Fruit fly (Drosophila melanogaster) whole organism, embryonic: ENCODE measurements around the gene Nup43.

Source experiments
- Ada2b ChIP-seq: fragments of 200-800 bp; sonication (Bioruptor generic); IDR thresholded peaks from 2 replicates; pipeline ENCODE4 v1.3.6; 2022; ENCODE audit warnings: missing biosample characterization, missing genetic modification characterization
- CG10274 ChIP-seq: fragments of 200-800 bp; sonication (Bioruptor generic); optimal IDR thresholded peaks from 3 replicates; lab custom pipeline; 2017; ENCODE audit warnings: missing biosample characterization, mild to moderate bottlenecking, missing genetic modification characterization
- CG10462 ChIP-seq: fragments of 200-800 bp; sonication (Bioruptor generic); optimal IDR thresholded peaks from 2 replicates; lab custom pipeline; 2016; ENCODE audit warnings: missing biosample characterization, missing genetic modification characterization
- CG12299 ChIP-seq: fragments of 200-800 bp; sonication (Bioruptor generic); optimal IDR thresholded peaks from 2 replicates; lab custom pipeline; 2018; ENCODE audit warnings: missing biosample characterization, mild to moderate bottlenecking, missing genetic modification characterization
- CG12659 ChIP-seq: fragments of 200-800 bp; sonication (Bioruptor generic); optimal IDR thresholded peaks from 3 replicates; lab custom pipeline; 2017; ENCODE audit warnings: mild to moderate bottlenecking, missing biosample characterization, missing genetic modification reagents, missing genetic modification characterization
- CG12769 ChIP-seq: fragments of 200-800 bp; sonication (Bioruptor generic); optimal IDR thresholded peaks from 2 replicates; lab custom pipeline; 2019; ENCODE audit warnings: missing biosample characterization, mild to moderate bottlenecking, missing genetic modification characterization, moderate library complexity
- CG13287 ChIP-seq: fragments of 200-800 bp; sonication (Bioruptor generic); IDR thresholded peaks from 2 replicates; pipeline ENCODE4 v1.3.6; 2022; ENCODE audit warnings: missing biosample characterization, missing genetic modification characterization; ENCODE audit not compliant: partially characterized antibody
- CG15073 ChIP-seq: fragments of 200-800 bp; sonication (Bioruptor generic); optimal IDR thresholded peaks from 2 replicates; lab custom pipeline; 2016; ENCODE audit warnings: missing biosample characterization, missing genetic modification characterization
- CG16815 ChIP-seq: fragments of 200-800 bp; sonication (Bioruptor generic); optimal IDR thresholded peaks from 3 replicates; lab custom pipeline; 2017; ENCODE audit warnings: missing biosample characterization, mild to moderate bottlenecking, missing genetic modification characterization
- CG17385 ChIP-seq: fragments of 200-800 bp; sonication (Bioruptor generic); optimal IDR thresholded peaks from 3 replicates; lab custom pipeline; 2018; ENCODE audit warnings: missing biosample characterization, mild to moderate bottlenecking, missing genetic modification characterization
- CG2875 ChIP-seq: fragments of 200-800 bp; sonication (Bioruptor generic); optimal IDR thresholded peaks from 2 replicates; lab custom pipeline; 2017; ENCODE audit warnings: missing biosample characterization, mild to moderate bottlenecking, missing genetic modification characterization, missing genetic modification reagents
- CG34422 ChIP-seq: fragments of 200-800 bp; sonication (Bioruptor generic); IDR thresholded peaks from 3 replicates; pipeline ENCODE4 v1.3.6; 2022; ENCODE audit warnings: missing biosample characterization, missing genetic modification characterization
- CG4328 ChIP-seq: fragments of 200-800 bp; sonication (Bioruptor generic); optimal IDR thresholded peaks from 3 replicates; lab custom pipeline; 2017; ENCODE audit warnings: missing biosample characterization, missing genetic modification reagents, missing genetic modification characterization
- CG4360 ChIP-seq: fragments of 200-800 bp; sonication (Bioruptor generic); IDR thresholded peaks from 2 replicates; pipeline ENCODE4 v1.3.6; 2022; ENCODE audit warnings: missing biosample characterization, missing genetic modification characterization
- CG6254 ChIP-seq: fragments of 200-800 bp; sonication (Bioruptor generic); optimal IDR thresholded peaks from 3 replicates; lab custom pipeline; 2017; ENCODE audit warnings: mild to moderate bottlenecking, missing biosample characterization, missing genetic modification reagents, missing genetic modification characterization
- CG8089 ChIP-seq: fragments of 200-800 bp; sonication (Bioruptor generic); optimal IDR thresholded peaks from 3 replicates; lab custom pipeline; 2016; ENCODE audit warnings: missing biosample characterization, missing genetic modification characterization
- CG8388 ChIP-seq: fragments of 200-800 bp; sonication (Bioruptor generic); optimal IDR thresholded peaks from 2 replicates; lab custom pipeline; 2019; ENCODE audit warnings: missing biosample characterization, mild to moderate bottlenecking, missing genetic modification characterization, moderate library complexity
- CG9215 ChIP-seq: fragments of 200-800 bp; sonication (Bioruptor generic); IDR thresholded peaks from 2 replicates; pipeline ENCODE4 v1.3.6; 2022; ENCODE audit warnings: missing biosample characterization, missing genetic modification characterization
- CG9797 ChIP-seq: fragments of 200-800 bp; sonication (Bioruptor generic); optimal IDR thresholded peaks from 3 replicates; lab custom pipeline; 2018; ENCODE audit warnings: missing biosample characterization, mild to moderate bottlenecking, missing genetic modification characterization
- Camta ChIP-seq: fragments of 200-800 bp; sonication (Bioruptor generic); optimal IDR thresholded peaks from 2 replicates; lab custom pipeline; 2016; ENCODE audit warnings: missing biosample characterization, missing genetic modification characterization
- CkIIα-i1 ChIP-seq: fragments of 200-800 bp; sonication (Bioruptor generic); IDR thresholded peaks from 2 replicates; pipeline ENCODE4 v1.3.6; 2022; ENCODE audit warnings: missing biosample characterization, missing genetic modification characterization
- CrebB ChIP-seq: fragments of 200-800 bp; sonication (Bioruptor generic); optimal IDR thresholded peaks from 3 replicates; lab custom pipeline; 2018; ENCODE audit warnings: missing biosample characterization, mild to moderate bottlenecking, missing genetic modification characterization
- Eip74EF ChIP-seq, 2 experiments: fragments of 200-800 bp in 1 of 2; fragments of >200 bp in 1 of 2; sonication (Bioruptor generic) in 1 of 2; optimal IDR thresholded peaks; 2 replicates each; lab custom pipeline; 2017 to 2019; ENCODE audit warnings: missing biosample characterization in 2 of 2, missing genetic modification characterization in 2 of 2, mild to moderate bottlenecking in 1 of 2, moderate library complexity in 1 of 2
- Elba2 ChIP-seq: fragments of 200-800 bp; sonication (Bioruptor generic); optimal IDR thresholded peaks from 3 replicates; lab custom pipeline; 2016; ENCODE audit warnings: missing biosample characterization, missing genetic modification characterization
- HLH3B ChIP-seq: fragments of 200-800 bp; sonication (Bioruptor generic); IDR thresholded peaks from 2 replicates; pipeline ENCODE4 v1.3.6; 2022; ENCODE audit warnings: missing biosample characterization, missing genetic modification characterization
- Hsf ChIP-seq: fragments of 200-800 bp; sonication (Bioruptor generic); optimal IDR thresholded peaks from 3 replicates; lab custom pipeline; 2016; ENCODE audit warnings: missing biosample characterization, missing genetic modification characterization
- MTF-1 ChIP-seq: fragments of 200-800 bp; sonication (Bioruptor generic); optimal IDR thresholded peaks from 2 replicates; lab custom pipeline; 2018; ENCODE audit warnings: missing biosample characterization, mild to moderate bottlenecking, missing genetic modification characterization, borderline replicate concordance
- NC2α ChIP-seq: fragments of 200-800 bp; sonication (Bioruptor generic); optimal IDR thresholded peaks from 2 replicates; lab custom pipeline; 2016; ENCODE audit warnings: missing biosample characterization, missing genetic modification characterization
- Ptx1 ChIP-seq: fragments of 200-800 bp; sonication (Bioruptor generic); IDR thresholded peaks from 2 replicates; pipeline ENCODE4 v1.3.6; 2022; ENCODE audit warnings: missing biosample characterization, missing genetic modification characterization
- Stat92E ChIP-seq, 3 experiments: fragments of >200 bp in 2 of 3; fragments of 200-800 bp in 1 of 3; sonication (Bioruptor generic) in 1 of 3; optimal IDR thresholded peaks; 2 replicates each; lab custom pipeline; 2017 to 2019; ENCODE audit warnings: missing biosample characterization in 3 of 3, missing genetic modification characterization in 3 of 3, mild to moderate bottlenecking in 1 of 3, moderate library complexity in 1 of 3
- ab ChIP-seq: fragments of 200-800 bp; sonication (Bioruptor generic); optimal IDR thresholded peaks from 2 replicates; lab custom pipeline; 2016; ENCODE audit warnings: missing biosample characterization, missing genetic modification characterization
- az2 ChIP-seq: fragments of 200-800 bp; sonication (Bioruptor generic); optimal IDR thresholded peaks from 3 replicates; lab custom pipeline; 2016; ENCODE audit warnings: missing biosample characterization, missing genetic modification characterization
- bbx ChIP-seq: fragments of 200-800 bp; sonication (Bioruptor generic); IDR thresholded peaks from 2 replicates; pipeline ENCODE4 v1.3.6; 2022; ENCODE audit warnings: missing biosample characterization, missing genetic modification characterization; ENCODE audit not compliant: partially characterized antibody
- chn ChIP-seq: fragments of 200-800 bp; sonication (Bioruptor generic); optimal IDR thresholded peaks from 2 replicates; lab custom pipeline; 2016; ENCODE audit warnings: missing biosample characterization, missing genetic modification characterization
- croc ChIP-seq: fragments of 200-800 bp; sonication (Bioruptor generic); conservative IDR thresholded peaks from 3 replicates; pipeline ENCODE4 v1.3.6; 2022; ENCODE audit warnings: missing biosample characterization, missing genetic modification characterization
- fd64A ChIP-seq: fragments of 200-800 bp; sonication (Bioruptor generic); optimal IDR thresholded peaks from 3 replicates; lab custom pipeline; 2018; ENCODE audit warnings: missing biosample characterization, mild to moderate bottlenecking, missing genetic modification characterization
- fu2 ChIP-seq: fragments of 200-800 bp; sonication (Bioruptor generic); optimal IDR thresholded peaks from 2 replicates; lab custom pipeline; 2016; ENCODE audit warnings: missing biosample characterization, missing genetic modification characterization
- gt ChIP-seq: fragments of 200-800 bp; sonication (Bioruptor generic); IDR thresholded peaks from 2 replicates; pipeline ENCODE4 v1.3.6; 2022; ENCODE audit warnings: missing biosample characterization, missing genetic modification characterization
- kni ChIP-seq: fragments of 200-800 bp; sonication (Bioruptor generic); optimal IDR thresholded peaks from 3 replicates; lab custom pipeline; 2017; ENCODE audit warnings: mild to moderate bottlenecking, missing biosample characterization, missing genetic modification reagents, missing genetic modification characterization
- lola ChIP-seq, 3 experiments: fragments of >200 bp in 2 of 3; fragments of 200-800 bp in 1 of 3; sonication (Bioruptor generic) in 1 of 3; optimal IDR thresholded peaks; 2 replicates each; lab custom pipeline; 2017 to 2019; ENCODE audit warnings: missing biosample characterization in 3 of 3, missing genetic modification characterization in 3 of 3, mild to moderate bottlenecking in 1 of 3, moderate library complexity in 1 of 3
- peb ChIP-seq: fragments of 200-800 bp; sonication (Bioruptor generic); IDR thresholded peaks from 2 replicates; pipeline ENCODE4 v1.3.6; 2022; ENCODE audit warnings: missing biosample characterization, missing genetic modification characterization
- psq ChIP-seq: fragments of 200-800 bp; sonication (Bioruptor generic); optimal IDR thresholded peaks from 2 replicates; lab custom pipeline; 2017; ENCODE audit warnings: missing biosample characterization, missing genetic modification characterization
- schlank ChIP-seq: fragments of 200-800 bp; sonication (Bioruptor generic); optimal IDR thresholded peaks from 2 replicates; lab custom pipeline; 2018; ENCODE audit warnings: missing biosample characterization, mild to moderate bottlenecking, missing genetic modification characterization
- sd ChIP-seq: fragments of 200-800 bp; sonication (Bioruptor generic); optimal IDR thresholded peaks from 3 replicates; lab custom pipeline; 2018; ENCODE audit warnings: missing biosample characterization, mild to moderate bottlenecking, missing genetic modification characterization, moderate library complexity
- shn ChIP-seq: fragments of 200-800 bp; sonication (Bioruptor generic); optimal IDR thresholded peaks from 3 replicates; lab custom pipeline; 2016; ENCODE audit warnings: missing biosample characterization, missing genetic modification characterization
- trem ChIP-seq: fragments of 200-800 bp; optimal IDR thresholded peaks from 3 replicates; lab custom pipeline; 2019; ENCODE audit warnings: missing biosample characterization, mild to moderate bottlenecking, missing genetic modification characterization, moderate library complexity
- unc-4 ChIP-seq: fragments of 200-800 bp; sonication (Bioruptor generic); IDR thresholded peaks from 2 replicates; pipeline ENCODE4 v1.3.6; 2022; ENCODE audit warnings: missing biosample characterization, missing genetic modification characterization; ENCODE audit not compliant: partially characterized antibody
- wdn ChIP-seq: fragments of 200-800 bp; sonication (Bioruptor generic); IDR thresholded peaks from 2 replicates; pipeline ENCODE4 v1.3.6; 2022; ENCODE audit warnings: missing biosample characterization, missing genetic modification characterization

Nup43 gene

DNA sequence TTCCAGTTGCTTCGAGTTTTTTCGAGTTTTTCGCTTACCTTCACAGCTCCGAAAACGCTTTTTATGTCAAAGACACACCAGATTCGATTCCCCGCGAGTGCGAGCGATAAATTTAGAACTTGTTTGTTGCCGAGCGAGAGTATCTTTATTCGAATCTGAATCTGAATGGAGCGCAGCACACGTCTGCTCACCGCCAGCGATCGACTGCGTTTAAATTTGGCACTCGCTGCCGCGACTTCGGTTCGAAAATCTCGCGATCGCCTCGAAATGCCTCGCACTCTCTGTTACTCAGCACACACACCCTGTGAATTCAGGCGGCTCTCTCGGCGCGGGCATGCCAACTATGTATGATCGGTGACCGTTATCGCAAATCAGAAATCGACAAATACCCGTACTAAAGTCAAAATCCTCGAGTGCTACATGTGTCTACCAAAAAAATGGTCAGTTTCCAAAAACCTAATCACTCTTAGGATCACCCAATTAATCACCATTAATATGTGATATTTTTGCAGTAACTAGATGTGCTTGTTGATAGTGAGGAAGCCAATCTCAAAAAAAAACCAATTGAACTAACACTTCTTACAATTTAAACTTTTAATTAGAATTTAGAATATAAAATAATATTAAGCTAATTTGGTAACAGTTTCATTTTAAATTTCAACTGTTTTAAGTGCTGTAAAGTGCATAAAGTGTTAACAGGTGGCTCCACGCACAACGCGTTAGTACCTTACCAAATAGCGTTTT is 32.7 kb downstream of the Nup43 start, which contains the start of gene Vha100-2 (continued):
- peak; percentile 27 for TF ChIP-seq MTF-1 (GFP tag; lab: Kevin White, UChicago)
- TF ChIP-seq chn (GFP tag; lab: Kevin White, UChicago), result peak; percentile 24
- TF ChIP-seq CG2875 (GFP tag; lab: Kevin White, UChicago), result no peak
- no peak for TF ChIP-seq wdn (GFP tag; lab: Robert Waterston, UW)
- no peak for TF ChIP-seq CG12299 (tag; lab: Kevin White, UChicago)
- no peak for TF ChIP-seq Eip74EF (GFP tag; optimal IDR thresholded peaks at IDR 0.05; lab: Kevin White, UChicago)
- peak; percentile 50 for TF ChIP-seq CG4328 (GFP tag; lab: Kevin White, UChicago)
- peak; percentile 7; the same call in 1 of the 2 replicates for TF ChIP-seq CG13287
- peak; percentile 61 for TF ChIP-seq CG12659 (GFP tag; lab: Kevin White, UChicago)
- no peak for TF ChIP-seq peb (GFP tag; lab: Robert Waterston, UW)
- TF ChIP-seq gt (GFP tag; lab: Robert Waterston, UW), result no peak
- peak; percentile 13; the same call in 1 of the 2 replicates for TF ChIP-seq CG4360 (GFP tag; lab: Robert Waterston, UW)
- TF ChIP-seq CG34422 (GFP tag; lab: Robert Waterston, UW), result peak; percentile 42; the same call in 2 of the 3 replicates
- TF ChIP-seq unc-4, result no peak
- no peak for TF ChIP-seq Elba2 (GFP tag; lab: Kevin White, UChicago)
- peak; percentile 71 for TF ChIP-seq bbx (GFP tag; lab: Robert Waterston, UW)
- no peak for TF ChIP-seq CG8089
- peak; percentile 3 for TF ChIP-seq CG10462 (GFP tag; lab: Kevin White, UChicago)
- no peak for TF ChIP-seq CkIIα-i1
- no peak for TF ChIP-seq CG15073
- no peak for TF ChIP-seq CG16815
- no peak for TF ChIP-seq fu2 (GFP tag; lab: Kevin White, UChicago)
- TF ChIP-seq CG6254 (GFP tag; lab: Kevin White, UChicago), result peak; percentile 97
- TF ChIP-seq kni, result peak; percentile 47
- peak; percentile 90 for TF ChIP-seq CG9797 (GFP tag; lab: Kevin White, UChicago)
- TF ChIP-seq Stat92E (GFP tag; optimal IDR thresholded peaks at IDR 0.05; lab: Kevin White, UChicago), result peak in 1 of 3 experiments; percentile 16
- no peak for TF ChIP-seq lola (GFP tag; optimal IDR thresholded peaks at IDR 0.05; lab: Kevin White, UChicago)
- TF ChIP-seq Camta, result no peak
- no peak for TF ChIP-seq psq (GFP tag; lab: Kevin White, UChicago)
- no peak for TF ChIP-seq schlank (tag; lab: Kevin White, UChicago)
- TF ChIP-seq CG12769 (tag; lab: Kevin White, UChicago), result peak; percentile 60
- no peak for TF ChIP-seq CG10274 (GFP tag; lab: Kevin White, UChicago)
- no peak for TF ChIP-seq shn
- no peak for TF ChIP-seq az2 (GFP tag; lab: Kevin White, UChicago)
- TF ChIP-seq HLH3B, result peak; percentile 59
- peak; percentile 81 for TF ChIP-seq sd (tag; lab: Kevin White, UChicago)
- peak; percentile 34; the same call in 1 of the 2 replicates for TF ChIP-seq CG9215
- TF ChIP-seq CrebB (tag; lab: Kevin White, UChicago), result peak; percentile 30
- no peak for TF ChIP-seq croc (GFP tag; lab: Robert Waterston, UW)
- TF ChIP-seq CG17385 (GFP tag; lab: Kevin White, UChicago), result peak; percentile 20
- TF ChIP-seq ab (GFP tag; lab: Kevin White, UChicago), result no peak
- 0 out of 2 replicates have a peak, but pooled peaks have one; percentile 20 for TF ChIP-seq Ptx1 (GFP tag; lab: Robert Waterston, UW)
- no peak for TF ChIP-seq NC2α (GFP tag; lab: Kevin White, UChicago)
- TF ChIP-seq trem, result peak; percentile 93
- no peak for TF ChIP-seq CG8388 (GFP tag; lab: Kevin White, UChicago)
- no peak for TF ChIP-seq fd64A (GFP tag; lab: Kevin White, UChicago)
- no peak for TF ChIP-seq Hsf
- TF ChIP-seq Ada2b (GFP tag; lab: Robert Waterston, UW), result no peak
